Fruit fly (Drosophila melanogaster) whole organism, embryonic: ENCODE results near the gene Nct.

ENCODE experiments used
- D19A ChIP-seq: fragments of 200-800 bp; optimal IDR thresholded peaks from 3 replicates; lab custom pipeline; 2019; ENCODE audit warnings: missing biosample characterization, mild to moderate bottlenecking, missing genetic modification characterization, moderate library complexity
- NFAT ChIP-seq: fragments of 200-800 bp; sonication (Bioruptor generic); IDR thresholded peaks from 2 replicates; pipeline ENCODE4 v1.3.6; 2022; ENCODE audit warnings: missing biosample characterization, missing genetic modification characterization
- Sox102F ChIP-seq: fragments of 200-800 bp; sonication (Bioruptor generic); optimal IDR thresholded peaks from 2 replicates; lab custom pipeline; 2018; ENCODE audit warnings: missing biosample characterization, mild to moderate bottlenecking, missing genetic modification characterization, moderate library complexity
- abd-A ChIP-seq: fragments of 200-800 bp; sonication (Bioruptor generic); optimal IDR thresholded peaks from 3 replicates; lab custom pipeline; 2019; ENCODE audit warnings: missing biosample characterization, mild to moderate bottlenecking, missing genetic modification characterization, moderate library complexity
- az2 ChIP-seq: fragments of 200-800 bp; sonication (Bioruptor generic); optimal IDR thresholded peaks from 3 replicates; lab custom pipeline; 2016; ENCODE audit warnings: missing biosample characterization, missing genetic modification characterization
- ranshi ChIP-seq: fragments of 200-800 bp; sonication (Bioruptor generic); IDR thresholded peaks from 2 replicates; pipeline ENCODE4 v1.3.6; 2022; ENCODE audit warnings: missing biosample characterization, missing genetic modification characterization

dm6 chr3R:24810844-24811625, 40.4 kb upstream of the Nct start:
- TF ChIP-seq az2 (GFP tag; lab: Kevin White, UChicago) = peak; percentile 87
- peak; percentile 83 for TF ChIP-seq D19A
- peak; percentile 92 for TF ChIP-seq Sox102F
- TF ChIP-seq abd-A (tag; lab: Kevin White, UChicago) = no peak
- peak; percentile 90 for TF ChIP-seq NFAT (GFP tag; lab: Robert Waterston, UW)
- TF ChIP-seq ranshi (GFP tag; lab: Robert Waterston, UW) = peak; percentile 90
